Worm (Caenorhabditis elegans) whole organism, late embryonic: ENCODE results near the gene tbx-8.

Experiments
- C08G9.2 ChIP-seq: sonication (generic microtip); optimal IDR thresholded peaks from 2 replicates; lab custom pipeline; 2016; ENCODE audit warnings: mild to moderate bottlenecking, missing genetic modification characterization, moderate library complexity, missing compliant biosample characterization
- C38D4.7 ChIP-seq: fragments of 200-800 bp; sonication (Bioruptor generic); optimal IDR thresholded peaks from 2 replicates; lab custom pipeline; 2018; ENCODE audit warnings: mild to moderate bottlenecking, missing genetic modification characterization, moderate library complexity, missing compliant biosample characterization
- K02D7.2 ChIP-seq: sonication (generic microtip); optimal IDR thresholded peaks from 2 replicates; lab custom pipeline; 2017; ENCODE audit warnings: mild to moderate bottlenecking, missing genetic modification characterization, missing compliant biosample characterization
- ahr-1 ChIP-seq: sonication (generic microtip); optimal IDR thresholded peaks from 2 replicates; lab custom pipeline; 2016; ENCODE audit warnings: missing genetic modification characterization, missing compliant biosample characterization
- ceh-14 ChIP-seq: sonication (generic microtip); optimal IDR thresholded peaks from 2 replicates; lab custom pipeline; 2016; ENCODE audit warnings: missing genotype, missing genetic modification characterization, missing compliant biosample characterization
- ceh-18 ChIP-seq: sonication (generic microtip); optimal IDR thresholded peaks from 2 replicates; lab custom pipeline; 2016; ENCODE audit warnings: missing genetic modification characterization, missing compliant biosample characterization
- ceh-19 ChIP-seq: fragments of 200-800 bp; sonication (Bioruptor generic); optimal IDR thresholded peaks from 2 replicates; lab custom pipeline; 2018; ENCODE audit warnings: mild to moderate bottlenecking, missing genetic modification characterization, missing compliant biosample characterization
- ceh-30 ChIP-seq: fragments of 150-350 bp; optimal IDR thresholded peaks from 2 replicates; lab custom pipeline; 2014; ENCODE audit warnings: missing biosample characterization, missing genetic modification characterization
- ceh-31 ChIP-seq: sonication (generic microtip); optimal IDR thresholded peaks from 2 replicates; lab custom pipeline; 2016; ENCODE audit warnings: missing genetic modification characterization, missing compliant biosample characterization
- ceh-34 ChIP-seq: sonication (generic microtip); optimal IDR thresholded peaks from 2 replicates; lab custom pipeline; 2016; ENCODE audit warnings: mild to moderate bottlenecking, missing genetic modification characterization, missing compliant biosample characterization
- ceh-48 ChIP-seq: sonication (generic microtip); optimal IDR thresholded peaks from 2 replicates; lab custom pipeline; 2016; ENCODE audit warnings: missing genetic modification characterization, inconsistent platforms, missing compliant biosample characterization
- ceh-9 ChIP-seq: sonication (generic microtip); optimal IDR thresholded peaks from 2 replicates; lab custom pipeline; 2016; ENCODE audit warnings: mild to moderate bottlenecking, missing genetic modification characterization, inconsistent platforms, missing compliant biosample characterization
- che-1 ChIP-seq: sonication (generic microtip); optimal IDR thresholded peaks from 2 replicates; lab custom pipeline; 2016; ENCODE audit warnings: mild to moderate bottlenecking, missing genetic modification characterization, missing compliant biosample characterization
- dve-1 ChIP-seq: sonication (generic microtip); optimal IDR thresholded peaks from 2 replicates; lab custom pipeline; 2017; ENCODE audit warnings: antibody characterized with exemption, mild to moderate bottlenecking, missing genetic modification characterization, missing compliant biosample characterization
- elt-2 ChIP-seq: sonication (generic microtip); optimal IDR thresholded peaks from 2 replicates; lab custom pipeline; 2016; ENCODE audit warnings: missing genetic modification reagents, missing genetic modification characterization, missing compliant biosample characterization
- elt-4 ChIP-seq: sonication (generic microtip); optimal IDR thresholded peaks from 2 replicates; lab custom pipeline; 2016; ENCODE audit warnings: missing genetic modification characterization, missing compliant biosample characterization
- ets-4 ChIP-seq: sonication (generic microtip); optimal IDR thresholded peaks from 2 replicates; lab custom pipeline; 2016; ENCODE audit warnings: missing genetic modification characterization, missing compliant biosample characterization
- fkh-10 ChIP-seq: fragments of 150-350 bp; optimal IDR thresholded peaks from 2 replicates; lab custom pipeline; 2014; ENCODE audit warnings: missing biosample characterization, missing genetic modification reagents, missing genetic modification characterization
- lim-6 ChIP-seq: sonication (generic microtip); optimal IDR thresholded peaks from 2 replicates; lab custom pipeline; 2016; ENCODE audit warnings: missing genetic modification characterization, missing compliant biosample characterization
- lin-11 ChIP-seq: fragments of 200-800 bp; sonication (Bioruptor generic); optimal IDR thresholded peaks from 2 replicates; lab custom pipeline; 2018; ENCODE audit warnings: mild to moderate bottlenecking, missing genetic modification characterization, missing compliant biosample characterization
- mec-3 ChIP-seq: sonication (generic microtip); optimal IDR thresholded peaks from 2 replicates; lab custom pipeline; 2016; ENCODE audit warnings: borderline replicate concordance, missing genetic modification characterization, missing compliant biosample characterization
- nfya-1 ChIP-seq: sonication (generic microtip); optimal IDR thresholded peaks from 2 replicates; lab custom pipeline; 2017; ENCODE audit warnings: missing genetic modification characterization, mild to moderate bottlenecking, missing compliant biosample characterization, antibody characterized with exemption, moderate library complexity
- odd-2 ChIP-seq: sonication (generic microtip); optimal IDR thresholded peaks from 2 replicates; lab custom pipeline; 2017; ENCODE audit warnings: antibody characterized with exemption, mild to moderate bottlenecking, missing genetic modification characterization, missing compliant biosample characterization
- pag-3 ChIP-seq: sonication (generic microtip); optimal IDR thresholded peaks from 2 replicates; lab custom pipeline; 2016; ENCODE audit warnings: missing compliant biosample characterization, missing genetic modification characterization, borderline replicate concordance
- pat-9 ChIP-seq: fragments of 200-800 bp; sonication (Bioruptor generic); optimal IDR thresholded peaks from 2 replicates; lab custom pipeline; 2018; ENCODE audit warnings: mild to moderate bottlenecking, missing genetic modification characterization, moderate library complexity, missing compliant biosample characterization
- ref-2 ChIP-seq: sonication (generic microtip); optimal IDR thresholded peaks from 2 replicates; lab custom pipeline; 2016; ENCODE audit warnings: missing genetic modification characterization, missing compliant biosample characterization
- rnt-1 ChIP-seq: sonication (generic microtip); optimal IDR thresholded peaks from 2 replicates; lab custom pipeline; 2016; ENCODE audit warnings: missing genetic modification characterization, missing compliant biosample characterization
- sdc-2 ChIP-seq: sonication (generic microtip); optimal IDR thresholded peaks from 2 replicates; lab custom pipeline; 2016; ENCODE audit warnings: missing genotype, missing genetic modification characterization, missing compliant biosample characterization
- sox-2 ChIP-seq: fragments of 200-800 bp; sonication (Bioruptor generic); IDR thresholded peaks from 2 replicates; pipeline ENCODE4 v1.3.6; 2022; ENCODE audit warnings: missing genetic modification reagents, missing genetic modification characterization, missing compliant biosample characterization
- syd-9 ChIP-seq: sonication (generic microtip); optimal IDR thresholded peaks from 2 replicates; lab custom pipeline; 2016; ENCODE audit warnings: mild to moderate bottlenecking, missing genetic modification characterization, moderate library complexity, missing compliant biosample characterization
- tbx-2 ChIP-seq: sonication (generic microtip); optimal IDR thresholded peaks from 2 replicates; lab custom pipeline; 2016; ENCODE audit warnings: missing genetic modification characterization, missing compliant biosample characterization
- ttx-3 ChIP-seq: sonication (generic microtip); optimal IDR thresholded peaks from 2 replicates; lab custom pipeline; 2016; ENCODE audit warnings: missing genetic modification reagents, missing genetic modification characterization, missing compliant biosample characterization
- unc-3 ChIP-seq, 2 experiments: fragments of 200-800 bp in 1 of 2; sonication (Bioruptor generic) in 1 of 2; sonication (generic microtip) in 1 of 2; conservative IDR thresholded peaks in 1 of 2; optimal IDR thresholded peaks in 1 of 2; 2 replicates each; pipeline versions ENCODE4 v1.3.6 to Lab custom; 2016 to 2022; ENCODE audit warnings: missing compliant biosample characterization in 2 of 2, missing genetic modification characterization in 2 of 2, missing genetic modification reagents in 1 of 2
- unc-42 ChIP-seq: sonication (generic microtip); optimal IDR thresholded peaks from 2 replicates; lab custom pipeline; 2016; ENCODE audit warnings: missing genotype, missing genetic modification characterization, missing compliant biosample characterization
- unc-86 ChIP-seq: sonication (generic microtip); optimal IDR thresholded peaks from 2 replicates; lab custom pipeline; 2016; ENCODE audit warnings: missing genetic modification characterization, missing compliant biosample characterization

The tbx-8 gene

ce11 chrIII:10329811-10330210, 17.3 kb upstream of the tbx-8 start:
- peak; percentile 52 for TF ChIP-seq elt-2
- TF ChIP-seq ets-4 (tag; lab: Kevin White, UChicago), result no peak
- no peak for TF ChIP-seq C08G9.2 (tag; lab: Kevin White, UChicago)
- no peak for TF ChIP-seq ref-2

ce11 chrIII:10330372-10331062, 16.6 kb upstream of the tbx-8 start, which contains the start of gene nex-2:
Gene nex-2 (minus strand): TSS chrIII:10330422.
- TF ChIP-seq lim-6 (no peak), pat-9 (tag; lab: Kevin White, UChicago) (no peak)

DNA sequence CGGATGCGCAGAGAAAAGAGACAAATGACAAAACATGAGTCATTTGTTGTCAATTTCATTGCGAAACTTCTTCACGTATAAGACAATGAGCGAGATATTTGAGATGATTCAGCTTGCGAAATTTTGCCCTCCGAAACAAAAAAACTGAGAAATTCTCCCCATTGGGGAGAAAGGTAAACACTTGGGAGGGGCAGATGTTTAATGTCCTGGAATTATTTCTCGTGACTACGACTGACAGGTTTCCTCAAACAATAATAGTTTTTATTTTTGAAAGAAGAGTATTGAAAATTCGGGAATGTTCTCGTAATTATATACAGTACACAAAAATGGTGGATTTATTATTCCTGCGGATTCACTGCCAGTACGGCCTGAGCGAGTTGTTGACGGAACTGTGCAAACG, 15.9 kb upstream of the tbx-8 start:
- TF ChIP-seq ceh-19 (GFP tag; lab: Kevin White, UChicago) (no peak), mec-3 (no peak), elt-4 (no peak), odd-2 (tag; lab: Kevin White, UChicago) (no peak), ceh-48 (tag; lab: Kevin White, UChicago) (no peak), sdc-2 (no peak), lin-11 (tag; lab: Kevin White, UChicago) (no peak), sox-2 (no peak), ceh-14 (no peak), K02D7.2 (tag; lab: Kevin White, UChicago) (no peak)

DNA sequence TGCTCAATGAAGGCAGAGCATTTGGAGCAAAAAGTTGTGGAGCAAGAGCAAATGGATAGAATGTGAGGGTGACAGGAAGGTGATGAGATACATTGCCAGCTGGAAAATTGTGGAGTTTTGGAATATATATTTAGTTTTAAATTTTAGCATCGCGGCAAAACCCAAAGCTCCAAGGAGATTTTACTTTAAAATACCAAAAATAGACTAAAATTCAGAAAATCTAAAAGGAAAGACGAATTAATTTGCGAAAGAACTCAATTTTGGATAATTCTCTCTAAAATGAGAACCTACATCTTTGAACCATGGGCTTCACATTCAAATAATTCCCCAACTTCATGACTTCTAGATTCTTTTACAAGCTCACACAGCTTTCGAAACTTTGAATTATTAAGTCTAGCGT, 14.6 kb upstream of the tbx-8 start, which contains the start of gene T07C4.12:
TSS of gene T07C4.12 (minus strand) at position 101 of the 400 bp plus-strand sequence.
- TF ChIP-seq ceh-9 (tag; lab: Kevin White, UChicago) (no peak), fkh-10 (GFP tag; lab: Kevin White, UChicago) (no peak)
- TF ChIP-seq, all 69 proteins: peak for 0

ce11 chrIII:10333961-10334542, 13.1 kb upstream of the tbx-8 start, which contains the start of the genes jmjd-4 and mev-1:
Gene jmjd-4 (minus strand): TSS chrIII:10334018.
Gene mev-1 (plus strand): TSS chrIII:10334277.
- TF ChIP-seq ceh-31 (tag; lab: Kevin White, UChicago) (peak; percentile 56), unc-3 (GFP tag; conservative IDR thresholded peaks at IDR 0.05; lab: Robert Waterston, UW) (peak; percentile 41; the same call in 1 of the 2 replicates), unc-3 (tag; optimal IDR thresholded peaks at IDR 0.05; lab: Kevin White, UChicago) (no peak), ceh-30 (peak; percentile 36), C08G9.2 (tag; lab: Kevin White, UChicago) (peak; percentile 9), dve-1 (tag; lab: Kevin White, UChicago) (peak; percentile 36), tbx-2 (tag; lab: Kevin White, UChicago) (peak; percentile 50), sox-2 (no peak), elt-2 (peak; percentile 60), ttx-3 (tag; lab: Kevin White, UChicago) (no peak), ceh-18 (tag; lab: Kevin White, UChicago) (peak; percentile 70), nfya-1 (peak; percentile 68), pag-3 (no peak), ceh-14 (peak; percentile 43), rnt-1 (tag; lab: Kevin White, UChicago) (peak; percentile 58), ahr-1 (tag; lab: Kevin White, UChicago) (peak; percentile 24), ceh-34 (tag; lab: Kevin White, UChicago) (peak; percentile 18), unc-86 (peak; percentile 57), ref-2 (peak; percentile 45), syd-9 (tag; lab: Kevin White, UChicago) (no peak), che-1 (tag; lab: Kevin White, UChicago) (peak; percentile 33), C38D4.7 (peak; percentile 13), pat-9 (tag; lab: Kevin White, UChicago) (no peak), unc-42 (tag; lab: Kevin White, UChicago) (peak; percentile 31)
